Worm (Caenorhabditis elegans) whole organism, L1 larva: Measurements from ENCODE around the gene mrps-18C.
A peak's percentile ranks its signal among the peaks of the same experiment; 100 is the strongest.

Experiments used
- C04F5.9 ChIP-seq: sonication (generic microtip); optimal IDR thresholded peaks from 2 replicates; lab custom pipeline; 2016; ENCODE audit warnings: missing genetic modification characterization, missing compliant biosample characterization
- C16A3.4 ChIP-seq: fragments of 150-350 bp; optimal IDR thresholded peaks from 2 replicates; lab custom pipeline; 2014; ENCODE audit warnings: missing biosample characterization, missing genetic modification characterization
- C34B4.2 ChIP-seq: sonication (generic microtip); optimal IDR thresholded peaks from 2 replicates; lab custom pipeline; 2017; ENCODE audit warnings: mild to moderate bottlenecking, missing genetic modification characterization, missing compliant biosample characterization
- Y116A8C.19 ChIP-seq: sonication (generic microtip); optimal IDR thresholded peaks from 2 replicates; lab custom pipeline; 2016; ENCODE audit warnings: missing compliant biosample characterization, missing genetic modification characterization, borderline replicate concordance
- aha-1 ChIP-seq: fragments of 150-350 bp; optimal IDR thresholded peaks from 2 replicates; lab custom pipeline; 2014; ENCODE audit warnings: missing biosample characterization, missing genetic modification characterization
- alr-1 ChIP-seq: fragments of 200-800 bp; sonication (Bioruptor generic); optimal IDR thresholded peaks from 2 replicates; lab custom pipeline; 2018; ENCODE audit warnings: borderline replicate concordance, mild to moderate bottlenecking, missing genetic modification characterization, missing compliant biosample characterization
- blmp-1 ChIP-seq: fragments of 150-350 bp; optimal IDR thresholded peaks from 2 replicates; lab custom pipeline; 2014; ENCODE audit warnings: missing biosample characterization, missing genetic modification characterization
- ceh-63 ChIP-seq: fragments of 200-800 bp; sonication (Bioruptor generic); optimal IDR thresholded peaks from 2 replicates; lab custom pipeline; 2018; ENCODE audit warnings: mild to moderate bottlenecking, missing genetic modification characterization, missing compliant biosample characterization
- ceh-82 ChIP-seq, 3 experiments: fragments of 150-350 bp in 1 of 3; sonication (generic microtip) in 2 of 3; optimal IDR thresholded peaks; 2 replicates each; lab custom pipeline; 2014 to 2017; ENCODE audit warnings: missing biosample characterization in 3 of 3, missing genetic modification characterization in 3 of 3
- ceh-88 ChIP-seq: fragments of 200-800 bp; sonication (Bioruptor generic); IDR thresholded peaks from 2 replicates; pipeline ENCODE4 v1.3.6; 2022; ENCODE audit warnings: missing genetic modification characterization, missing compliant biosample characterization
- ceh-90 ChIP-seq: sonication (generic microtip); optimal IDR thresholded peaks from 2 replicates; lab custom pipeline; 2016; ENCODE audit warnings: missing genetic modification characterization, missing compliant biosample characterization
- ces-1 ChIP-seq: fragments of 150-350 bp; optimal IDR thresholded peaks from 2 replicates; lab custom pipeline; 2014; ENCODE audit warnings: missing biosample characterization, missing genetic modification reagents, missing genetic modification characterization
- dpl-1 ChIP-seq, 3 experiments: fragments of 150-350 bp in 2 of 3; sonication (generic microtip) in 1 of 3; optimal IDR thresholded peaks; 2 replicates each; lab custom pipeline; 2014 to 2017; ENCODE audit warnings: missing biosample characterization in 3 of 3, missing genetic modification characterization in 3 of 3, missing genetic modification reagents in 3 of 3
- dsc-1 ChIP-seq: sonication (generic microtip); optimal IDR thresholded peaks from 2 replicates; lab custom pipeline; 2016; ENCODE audit warnings: mild to moderate bottlenecking, missing genetic modification characterization, missing compliant biosample characterization
- efl-1 ChIP-seq, 4 experiments: fragments of 150-350 bp; optimal IDR thresholded peaks in 3 of 4; peaks in 1 of 4; 1 replicate in 1 of 4; 2 replicates in 3 of 4; lab custom pipeline; 2014; ENCODE audit warnings: missing biosample characterization in 2 of 4, missing genetic modification characterization in 2 of 4, missing genetic modification reagents in 2 of 4
- egl-27 ChIP-seq, 2 experiments: fragments of 150-350 bp in 1 of 2; sonication (generic microtip); optimal IDR thresholded peaks; 3 replicates each; lab custom pipeline; 2017 to 2018; ENCODE audit warnings: missing biosample characterization in 2 of 2, missing genetic modification characterization in 2 of 2, missing genetic modification reagents in 2 of 2
- elt-2 ChIP-seq: sonication (generic microtip); optimal IDR thresholded peaks from 2 replicates; lab custom pipeline; 2016; ENCODE audit warnings: missing genetic modification characterization, mild to moderate bottlenecking, inconsistent platforms, missing compliant biosample characterization, missing genetic modification reagents
- fkh-10 ChIP-seq: sonication (generic microtip); optimal IDR thresholded peaks from 2 replicates; lab custom pipeline; 2017; ENCODE audit warnings: missing biosample characterization, missing genetic modification reagents, missing genetic modification characterization
- fkh-8 ChIP-seq: sonication (generic microtip); optimal IDR thresholded peaks from 2 replicates; lab custom pipeline; 2016; ENCODE audit warnings: mild to moderate bottlenecking, missing genetic modification characterization, missing compliant biosample characterization
- fos-1 ChIP-seq: fragments of 150-350 bp; optimal IDR thresholded peaks from 2 replicates; lab custom pipeline; 2014; ENCODE audit warnings: missing biosample characterization, missing genetic modification characterization
- hpl-2 ChIP-seq: fragments of 150-350 bp; optimal IDR thresholded peaks from 2 replicates; lab custom pipeline; 2014; ENCODE audit warnings: missing biosample characterization, missing genetic modification reagents, missing genetic modification characterization
- irx-1 ChIP-seq: sonication (generic microtip); optimal IDR thresholded peaks from 2 replicates; lab custom pipeline; 2016; ENCODE audit warnings: missing genetic modification characterization, missing compliant biosample characterization
- jun-1 ChIP-seq: fragments of 150-350 bp; optimal IDR thresholded peaks from 2 replicates; lab custom pipeline; 2014; ENCODE audit warnings: missing biosample characterization, missing genetic modification reagents, missing genetic modification characterization
- lin-13 ChIP-seq: fragments of 150-350 bp; optimal IDR thresholded peaks from 2 replicates; lab custom pipeline; 2014; ENCODE audit warnings: missing biosample characterization, missing genetic modification reagents, missing genetic modification characterization
- lin-14 ChIP-seq: fragments of 200-800 bp; sonication (Bioruptor generic); optimal IDR thresholded peaks from 2 replicates; lab custom pipeline; 2018; ENCODE audit warnings: mild to moderate bottlenecking, missing genetic modification characterization, moderate library complexity, missing compliant biosample characterization
- lin-35 ChIP-seq, 2 experiments: fragments of 150-350 bp; optimal IDR thresholded peaks; 2 replicates each; lab custom pipeline; 2014; ENCODE audit warnings: missing biosample characterization in 2 of 2, missing genetic modification characterization in 2 of 2, missing genetic modification reagents in 2 of 2
- lin-39 ChIP-seq: fragments of 150-350 bp; optimal IDR thresholded peaks from 2 replicates; lab custom pipeline; 2014; ENCODE audit warnings: missing biosample characterization, missing genetic modification reagents, missing genetic modification characterization
- lir-3 ChIP-seq: sonication (generic microtip); optimal IDR thresholded peaks from 2 replicates; lab custom pipeline; 2016; ENCODE audit warnings: mild to moderate bottlenecking, missing genetic modification characterization, moderate library complexity, missing compliant biosample characterization; ENCODE audit not compliant: poor library complexity
- mef-2 ChIP-seq: fragments of 150-350 bp; optimal IDR thresholded peaks from 2 replicates; lab custom pipeline; 2014; ENCODE audit warnings: missing biosample characterization, missing genetic modification characterization
- mep-1 ChIP-seq: fragments of 150-350 bp; optimal IDR thresholded peaks from 2 replicates; lab custom pipeline; 2014; ENCODE audit warnings: missing biosample characterization, missing genetic modification characterization
- nhr-12 ChIP-seq: sonication (generic microtip); optimal IDR thresholded peaks from 2 replicates; lab custom pipeline; 2017; ENCODE audit warnings: missing biosample characterization, missing genetic modification characterization
- nhr-71 ChIP-seq: sonication (generic microtip); optimal IDR thresholded peaks from 2 replicates; lab custom pipeline; 2016; ENCODE audit warnings: mild to moderate bottlenecking, missing genetic modification characterization, moderate library complexity, missing compliant biosample characterization
- nhr-76 ChIP-seq: sonication (generic microtip); optimal IDR thresholded peaks from 2 replicates; lab custom pipeline; 2017; ENCODE audit warnings: missing biosample characterization, missing genetic modification characterization
- pag-3 ChIP-seq: sonication (generic microtip); optimal IDR thresholded peaks from 2 replicates; lab custom pipeline; 2017; ENCODE audit warnings: missing genetic modification characterization, mild to moderate bottlenecking, missing compliant biosample characterization, antibody characterized with exemption, borderline replicate concordance; ENCODE audit not compliant: insufficient read depth
- pax-3 ChIP-seq: fragments of 200-800 bp; sonication (Bioruptor generic); optimal IDR thresholded peaks from 2 replicates; lab custom pipeline; 2018; ENCODE audit warnings: mild to moderate bottlenecking, missing genetic modification characterization, moderate library complexity, missing compliant biosample characterization
- pqm-1 ChIP-seq: sonication (generic microtip); optimal IDR thresholded peaks from 3 replicates; lab custom pipeline; 2017; ENCODE audit warnings: missing biosample characterization, missing genetic modification characterization
- rnt-1 ChIP-seq: sonication (generic microtip); optimal IDR thresholded peaks from 2 replicates; lab custom pipeline; 2016; ENCODE audit warnings: mild to moderate bottlenecking, missing genetic modification characterization, moderate library complexity, missing compliant biosample characterization
- snpc-4 ChIP-seq: fragments of 150-350 bp; optimal IDR thresholded peaks from 2 replicates; lab custom pipeline; 2014; ENCODE audit warnings: missing biosample characterization, missing genetic modification characterization
- snu-23 ChIP-seq: sonication (generic microtip); optimal IDR thresholded peaks from 2 replicates; lab custom pipeline; 2016; ENCODE audit warnings: missing genetic modification characterization, missing compliant biosample characterization
- sox-4 ChIP-seq: sonication (generic microtip); optimal IDR thresholded peaks from 2 replicates; lab custom pipeline; 2016; ENCODE audit warnings: missing genetic modification characterization, missing compliant biosample characterization
- sptf-1 ChIP-seq: fragments of 150-350 bp; optimal IDR thresholded peaks from 2 replicates; lab custom pipeline; 2014; ENCODE audit warnings: missing biosample characterization, missing genetic modification characterization
- swsn-7 ChIP-seq: sonication (generic microtip); optimal IDR thresholded peaks from 2 replicates; lab custom pipeline; 2016; ENCODE audit warnings: missing genetic modification characterization, missing compliant biosample characterization
- tbx-2 ChIP-seq: sonication (generic microtip); optimal IDR thresholded peaks from 2 replicates; lab custom pipeline; 2016; ENCODE audit warnings: missing genetic modification characterization, missing compliant biosample characterization
- unc-130 ChIP-seq: fragments of 150-350 bp; optimal IDR thresholded peaks from 2 replicates; lab custom pipeline; 2017; ENCODE audit warnings: missing biosample characterization, missing genetic modification characterization, inconsistent platforms
- unc-30 ChIP-seq: sonication (generic microtip); optimal IDR thresholded peaks from 2 replicates; lab custom pipeline; 2017; ENCODE audit warnings: missing biosample characterization, missing genetic modification characterization
- unc-62 ChIP-seq: fragments of 150-350 bp; optimal IDR thresholded peaks from 2 replicates; lab custom pipeline; 2014; ENCODE audit warnings: missing biosample characterization, missing genetic modification reagents, missing genetic modification characterization
- unc-86 ChIP-seq: sonication (generic microtip); optimal IDR thresholded peaks from 2 replicates; lab custom pipeline; 2016; ENCODE audit warnings: missing genetic modification characterization, missing compliant biosample characterization
- unc-98 ChIP-seq: fragments of 200-800 bp; sonication (Bioruptor generic); IDR thresholded peaks from 2 replicates; pipeline ENCODE4 v1.3.6; 2022; ENCODE audit warnings: missing genetic modification characterization, missing compliant biosample characterization
- vab-15 ChIP-seq: sonication (generic microtip); optimal IDR thresholded peaks from 2 replicates; lab custom pipeline; 2017; ENCODE audit warnings: missing genotype, mild to moderate bottlenecking, missing genetic modification characterization, missing compliant biosample characterization
- xbp-1 ChIP-seq: sonication (generic microtip); optimal IDR thresholded peaks from 2 replicates; lab custom pipeline; 2016; ENCODE audit warnings: missing genetic modification characterization, missing compliant biosample characterization
- zag-1 ChIP-seq: fragments of 150-350 bp; optimal IDR thresholded peaks from 2 replicates; lab custom pipeline; 2014; ENCODE audit warnings: missing biosample characterization, missing genetic modification characterization
- zip-4 ChIP-seq: fragments of 200-800 bp; sonication (Bioruptor generic); optimal IDR thresholded peaks from 2 replicates; lab custom pipeline; 2018; ENCODE audit warnings: mild to moderate bottlenecking, missing genetic modification characterization, moderate library complexity, missing compliant biosample characterization

Gene mrps-18C

DNA sequence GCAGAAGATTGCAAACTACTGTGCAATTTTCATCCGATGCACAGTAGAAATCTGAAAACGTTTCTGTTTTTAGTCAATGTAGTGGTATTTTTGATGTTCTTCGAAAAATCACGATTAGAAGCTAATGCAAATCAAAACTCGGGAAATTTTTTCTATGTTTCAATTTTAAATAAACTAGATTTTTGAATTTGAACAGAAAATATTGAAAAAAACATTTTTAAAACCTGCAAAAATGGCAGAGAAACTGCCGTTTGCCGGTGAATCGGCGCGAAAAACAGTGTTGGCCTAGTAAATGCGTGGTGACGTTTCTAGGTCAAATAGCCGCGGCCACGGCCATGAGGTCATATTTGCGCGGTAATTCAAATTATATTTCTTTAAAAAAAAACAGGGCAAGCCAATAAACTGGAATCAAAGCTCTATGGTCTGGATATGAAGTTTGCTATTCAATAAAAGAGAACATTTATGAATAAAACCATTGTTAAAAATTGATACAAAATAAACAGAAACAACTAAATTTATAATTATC is 5.2 kb upstream of the mrps-18C start, which contains the start of gene set-2:
Gene set-2 (minus strand): TSS at position 51 of the 526 bp plus-strand sequence.
- TF ChIP-seq tbx-2 (peak; percentile 85), vab-15 (no peak), ceh-82 (tag; optimal IDR thresholded peaks at IDR 0.05; lab: Kevin White, UChicago) (peak; percentile 16 to 44 (median 27)), rnt-1 (tag; lab: Kevin White, UChicago) (peak; percentile 97), zag-1 (no peak), ces-1 (GFP tag; lab: Kevin White, UChicago) (no peak), lin-14 (GFP tag; lab: Kevin White, UChicago) (peak; percentile 63), ceh-90 (tag; lab: Kevin White, UChicago) (peak; percentile 91), unc-98 (peak; percentile 81), swsn-7 (tag; lab: Kevin White, UChicago) (peak; percentile 54), pax-3 (peak; percentile 78), mep-1 (tag; lab: Kevin White, UChicago) (peak; percentile 55), Y116A8C.19 (peak; percentile 28), mef-2 (tag; lab: Kevin White, UChicago) (no peak), blmp-1 (tag; lab: Kevin White, UChicago) (peak; percentile 44), dpl-1 (GFP tag; optimal IDR thresholded peaks at IDR 0.05; lab: Kevin White, UChicago) (peak; percentile 87 to 93 (median 92)), unc-30 (tag; lab: Kevin White, UChicago) (no peak), C04F5.9 (peak; percentile 47), pag-3 (tag; lab: Kevin White, UChicago) (no peak), fos-1 (tag; lab: Kevin White, UChicago) (no peak), lir-3 (tag; lab: Kevin White, UChicago) (peak; percentile 93), lin-35 (GFP tag; optimal IDR thresholded peaks at IDR 0.05; lab: Kevin White, UChicago) (peak; percentile 95 to 96), snu-23 (GFP tag; lab: Kevin White, UChicago) (peak; percentile 74), unc-130 (tag; lab: Kevin White, UChicago) (no peak), lin-39 (tag; lab: Kevin White, UChicago) (no peak), unc-86 (tag; lab: Kevin White, UChicago) (peak; percentile 25), unc-62 (GFP tag; lab: Kevin White, UChicago) (no peak), nhr-12 (tag; lab: Kevin White, UChicago) (no peak), lin-13 (GFP tag; lab: Kevin White, UChicago) (peak; percentile 39), irx-1 (tag; lab: Kevin White, UChicago) (peak; percentile 87), elt-2 (tag; lab: Kevin White, UChicago) (peak; percentile 1), pqm-1 (tag; lab: Kevin White, UChicago) (no peak), nhr-71 (peak; percentile 84), snpc-4 (tag; lab: Kevin White, UChicago) (peak; percentile 38), egl-27 (tag; optimal IDR thresholded peaks at IDR 0.05; lab: Kevin White, UChicago) (no peak), C34B4.2 (tag; lab: Kevin White, UChicago) (no peak), nhr-76 (no peak), zip-4 (GFP tag; lab: Kevin White, UChicago) (no peak), fkh-10 (no peak), fkh-8 (tag; lab: Kevin White, UChicago) (peak; percentile 62), jun-1 (peak; percentile 24), ceh-63 (GFP tag; lab: Kevin White, UChicago) (no peak), alr-1 (tag; lab: Kevin White, UChicago) (no peak), ceh-88 (no peak), hpl-2 (GFP tag; lab: Kevin White, UChicago) (no peak), sptf-1 (tag; lab: Kevin White, UChicago) (no peak), xbp-1 (tag; lab: Kevin White, UChicago) (peak; percentile 75), C16A3.4 (peak; percentile 22), dsc-1 (peak; percentile 69), aha-1 (tag; lab: Kevin White, UChicago) (no peak), efl-1 (optimal IDR thresholded peaks at IDR 0.05; lab: Kevin White, UChicago) (peak; percentile 93 to 95), efl-1 (GFP tag; optimal IDR thresholded peaks at IDR 0.05 in 1 of 2; lab: Kevin White, UChicago) (peak; percentile 93 to 99), sox-4 (peak; percentile 70)
